Fruit fly (Drosophila melanogaster) whole organism, embryonic: ENCODE data around the gene CG16854.
A peak's percentile ranks its signal among the peaks of the same experiment; 100 is the strongest.

Experiments used
- BEAF-32 ChIP-seq: fragments of 200-800 bp; sonication (Bioruptor generic); optimal IDR thresholded peaks from 3 replicates; lab custom pipeline; 2017; ENCODE audit warnings: missing biosample characterization, missing genetic modification characterization, mild to moderate bottlenecking, moderate library complexity, missing genetic modification reagents
- CG10267 ChIP-seq: fragments of 200-800 bp; sonication (Bioruptor generic); optimal IDR thresholded peaks from 2 replicates; lab custom pipeline; 2018; ENCODE audit warnings: missing biosample characterization, mild to moderate bottlenecking, missing genetic modification characterization, moderate library complexity
- CG10366 ChIP-seq: fragments of 200-800 bp; sonication (Bioruptor generic); IDR thresholded peaks from 2 replicates; pipeline ENCODE4 v1.3.6; 2022; ENCODE audit warnings: missing biosample characterization, missing genetic modification characterization
- CG10543 ChIP-seq: fragments of 200-800 bp; sonication (Bioruptor generic); optimal IDR thresholded peaks from 3 replicates; lab custom pipeline; 2017; ENCODE audit warnings: missing biosample characterization, mild to moderate bottlenecking, missing genetic modification characterization, moderate library complexity
- CG10959 ChIP-seq: fragments of 200-800 bp; sonication (Bioruptor generic); IDR thresholded peaks from 2 replicates; pipeline ENCODE4 v1.3.6; 2022; ENCODE audit warnings: missing biosample characterization, missing genetic modification characterization
- CG11085 ChIP-seq: fragments of 200-800 bp; sonication (Bioruptor generic); IDR thresholded peaks from 2 replicates; pipeline ENCODE4 v1.3.6; 2022; ENCODE audit warnings: missing biosample characterization, missing genetic modification characterization
- CG11695 ChIP-seq: fragments of 200-800 bp; sonication (Bioruptor generic); IDR thresholded peaks from 3 replicates; pipeline ENCODE4 v1.3.6; 2022; ENCODE audit warnings: missing biosample characterization, missing genetic modification characterization
- CG12071 ChIP-seq: fragments of 200-800 bp; sonication (Bioruptor generic); optimal IDR thresholded peaks from 3 replicates; lab custom pipeline; 2018; ENCODE audit warnings: missing biosample characterization, mild to moderate bottlenecking, missing genetic modification characterization
- CG13287 ChIP-seq: fragments of 200-800 bp; sonication (Bioruptor generic); IDR thresholded peaks from 2 replicates; pipeline ENCODE4 v1.3.6; 2022; ENCODE audit warnings: missing biosample characterization, missing genetic modification characterization; ENCODE audit not compliant: partially characterized antibody
- CG13424 ChIP-seq: fragments of 200-800 bp; sonication (Bioruptor generic); optimal IDR thresholded peaks from 2 replicates; lab custom pipeline; 2019; ENCODE audit warnings: missing biosample characterization, mild to moderate bottlenecking, missing genetic modification characterization, moderate library complexity
- CG13775 ChIP-seq: fragments of 200-800 bp; sonication (Bioruptor generic); optimal IDR thresholded peaks from 3 replicates; lab custom pipeline; 2017; ENCODE audit warnings: missing biosample characterization, mild to moderate bottlenecking, missing genetic modification characterization
- CG14710 ChIP-seq: fragments of 200-800 bp; sonication (Bioruptor generic); optimal IDR thresholded peaks from 3 replicates; lab custom pipeline; 2019; ENCODE audit warnings: missing biosample characterization, mild to moderate bottlenecking, missing genetic modification characterization, moderate library complexity
- CG1647 ChIP-seq: fragments of 200-800 bp; sonication (Bioruptor generic); optimal IDR thresholded peaks from 3 replicates; lab custom pipeline; 2016; ENCODE audit warnings: missing biosample characterization, missing genetic modification characterization
- CG16863 ChIP-seq: fragments of 200-800 bp; sonication (Bioruptor generic); optimal IDR thresholded peaks from 3 replicates; lab custom pipeline; 2016; ENCODE audit warnings: missing biosample characterization, missing genetic modification characterization
- CG17802 ChIP-seq: fragments of 200-800 bp; sonication (Bioruptor generic); optimal IDR thresholded peaks from 2 replicates; lab custom pipeline; 2018; ENCODE audit warnings: missing biosample characterization, mild to moderate bottlenecking, missing genetic modification characterization, moderate library complexity
- CG18262 ChIP-seq: fragments of 200-800 bp; optimal IDR thresholded peaks from 3 replicates; lab custom pipeline; 2019; ENCODE audit warnings: missing biosample characterization, mild to moderate bottlenecking, missing genetic modification characterization, moderate library complexity
- CG2129 ChIP-seq: fragments of 200-800 bp; sonication (Bioruptor generic); IDR thresholded peaks from 2 replicates; pipeline ENCODE4 v1.3.6; 2022; ENCODE audit warnings: missing biosample characterization, missing genetic modification characterization; ENCODE audit not compliant: partially characterized antibody
- CG3838 ChIP-seq: fragments of 200-800 bp; sonication (Bioruptor generic); optimal IDR thresholded peaks from 3 replicates; lab custom pipeline; 2016; ENCODE audit warnings: missing biosample characterization, missing genetic modification characterization
- CG5180 ChIP-seq: fragments of 200-800 bp; sonication (Bioruptor generic); optimal IDR thresholded peaks from 3 replicates; lab custom pipeline; 2017; ENCODE audit warnings: missing biosample characterization, missing genetic modification characterization, mild to moderate bottlenecking, moderate library complexity, missing genetic modification reagents
- CG6813 ChIP-seq: fragments of 200-800 bp; sonication (Bioruptor generic); optimal IDR thresholded peaks from 2 replicates; lab custom pipeline; 2017; ENCODE audit warnings: missing biosample characterization, missing genetic modification characterization, mild to moderate bottlenecking, moderate library complexity, missing genetic modification reagents
- CG7271 ChIP-seq: fragments of 200-800 bp; sonication (Bioruptor generic); optimal IDR thresholded peaks from 2 replicates; lab custom pipeline; 2018; ENCODE audit warnings: missing biosample characterization, mild to moderate bottlenecking, missing genetic modification characterization, moderate library complexity
- CG8281 ChIP-seq: fragments of 200-800 bp; sonication (Bioruptor generic); optimal IDR thresholded peaks from 2 replicates; lab custom pipeline; 2018; ENCODE audit warnings: missing biosample characterization, mild to moderate bottlenecking, missing genetic modification characterization, moderate library complexity
- CG8359 ChIP-seq: fragments of 200-800 bp; sonication (Bioruptor generic); optimal IDR thresholded peaks from 2 replicates; lab custom pipeline; 2017; ENCODE audit warnings: missing biosample characterization, mild to moderate bottlenecking, missing genetic modification characterization, borderline replicate concordance
- CG8478 ChIP-seq: fragments of >200 bp; optimal IDR thresholded peaks from 2 replicates; lab custom pipeline; 2018
- HLH54F ChIP-seq: fragments of 200-800 bp; sonication (Bioruptor generic); optimal IDR thresholded peaks from 3 replicates; lab custom pipeline; 2016; ENCODE audit warnings: missing biosample characterization, missing genetic modification characterization
- Hmr ChIP-seq: fragments of 200-800 bp; sonication (Bioruptor generic); optimal IDR thresholded peaks from 3 replicates; lab custom pipeline; 2017; ENCODE audit warnings: mild to moderate bottlenecking, missing biosample characterization, missing genetic modification reagents, missing genetic modification characterization
- Mrtf ChIP-seq: fragments of 200-800 bp; sonication (Bioruptor generic); IDR thresholded peaks from 3 replicates; pipeline ENCODE4 v1.3.6; 2022; ENCODE audit warnings: missing biosample characterization, missing genetic modification characterization
- Myb ChIP-seq: fragments of 200-800 bp; sonication (Bioruptor generic); optimal IDR thresholded peaks from 2 replicates; lab custom pipeline; 2016; ENCODE audit warnings: missing biosample characterization, missing genetic modification characterization
- Scr ChIP-seq: fragments of 200-800 bp; sonication (Bioruptor generic); IDR thresholded peaks from 2 replicates; pipeline ENCODE4 v1.3.6; 2022; ENCODE audit warnings: missing biosample characterization, missing genetic modification characterization; ENCODE audit not compliant: partially characterized antibody
- Sox100B ChIP-seq: fragments of 200-800 bp; sonication (Bioruptor generic); optimal IDR thresholded peaks from 3 replicates; lab custom pipeline; 2018; ENCODE audit warnings: missing biosample characterization, mild to moderate bottlenecking, missing genetic modification characterization
- ase ChIP-seq: fragments of 200-800 bp; sonication (Bioruptor generic); IDR thresholded peaks from 3 replicates; pipeline ENCODE4 v1.3.6; 2022; ENCODE audit warnings: missing biosample characterization, missing genetic modification characterization
- corto ChIP-seq: fragments of 200-800 bp; sonication (Bioruptor generic); optimal IDR thresholded peaks from 2 replicates; lab custom pipeline; 2016; ENCODE audit warnings: missing biosample characterization, mild to moderate bottlenecking, missing genetic modification characterization, moderate library complexity
- crp ChIP-seq, 2 experiments: fragments of 200-800 bp; sonication (Bioruptor generic); optimal IDR thresholded peaks; 2 replicates in 1 of 2; 3 replicates in 1 of 2; lab custom pipeline; 2017; ENCODE audit warnings: missing biosample characterization in 2 of 2, missing genetic modification characterization in 2 of 2, mild to moderate bottlenecking in 1 of 2, moderate library complexity in 1 of 2
- gcm2 ChIP-seq: fragments of 200-800 bp; sonication (Bioruptor generic); optimal IDR thresholded peaks from 2 replicates; lab custom pipeline; 2016; ENCODE audit warnings: missing biosample characterization, missing genetic modification characterization
- kah ChIP-seq: fragments of 200-800 bp; sonication (Bioruptor generic); optimal IDR thresholded peaks from 2 replicates; lab custom pipeline; 2018; ENCODE audit warnings: missing biosample characterization, mild to moderate bottlenecking, missing genetic modification characterization
- kay ChIP-seq: fragments of 200-800 bp; sonication (Bioruptor generic); optimal IDR thresholded peaks from 2 replicates; lab custom pipeline; 2016; ENCODE audit warnings: missing biosample characterization, missing genetic modification characterization
- kni ChIP-seq: fragments of 200-800 bp; sonication (Bioruptor generic); optimal IDR thresholded peaks from 3 replicates; lab custom pipeline; 2017; ENCODE audit warnings: mild to moderate bottlenecking, missing biosample characterization, missing genetic modification reagents, missing genetic modification characterization
- lov ChIP-seq, 2 experiments: fragments of 200-800 bp in 1 of 2; fragments of >200 bp in 1 of 2; sonication (Bioruptor generic) in 1 of 2; IDR thresholded peaks in 1 of 2; optimal IDR thresholded peaks in 1 of 2; 2 replicates in 1 of 2; 3 replicates in 1 of 2; pipeline versions ENCODE4 v1.3.6 to Lab custom; 2017 to 2022; ENCODE audit warnings: missing biosample characterization in 1 of 2, missing genetic modification characterization in 1 of 2
- nerfin-2 ChIP-seq: fragments of 200-800 bp; sonication (Bioruptor generic); IDR thresholded peaks from 2 replicates; pipeline ENCODE4 v1.3.6; 2022; ENCODE audit warnings: missing biosample characterization, missing genetic modification characterization; ENCODE audit not compliant: partially characterized antibody
- odd ChIP-seq: fragments of 200-800 bp; sonication (Bioruptor generic); optimal IDR thresholded peaks from 2 replicates; lab custom pipeline; 2017; ENCODE audit warnings: missing biosample characterization, mild to moderate bottlenecking, missing genetic modification characterization
- peb ChIP-seq: fragments of 200-800 bp; sonication (Bioruptor generic); IDR thresholded peaks from 2 replicates; pipeline ENCODE4 v1.3.6; 2022; ENCODE audit warnings: missing biosample characterization, missing genetic modification characterization
- pnt ChIP-seq: fragments of 200-800 bp; sonication (Bioruptor generic); optimal IDR thresholded peaks from 3 replicates; lab custom pipeline; 2016; ENCODE audit warnings: missing biosample characterization, missing genetic modification characterization
- pros ChIP-seq: fragments of 200-800 bp; sonication (Bioruptor generic); optimal IDR thresholded peaks from 3 replicates; lab custom pipeline; 2019; ENCODE audit warnings: missing biosample characterization, mild to moderate bottlenecking, missing genetic modification characterization, moderate library complexity
- sens ChIP-seq: fragments of 200-800 bp; sonication (Bioruptor generic); peaks from one replicate; lab custom pipeline; 2016; ENCODE audit warnings: missing biosample characterization, missing genetic modification characterization
- sisA ChIP-seq: fragments of 200-800 bp; sonication (Bioruptor generic); IDR thresholded peaks from 2 replicates; pipeline ENCODE4 v1.3.6; 2022; ENCODE audit warnings: missing biosample characterization, missing genetic modification characterization
- slbo ChIP-seq: fragments of 200-800 bp; sonication (Bioruptor generic); IDR thresholded peaks from 2 replicates; pipeline ENCODE4 v1.3.6; 2022; ENCODE audit warnings: missing biosample characterization, missing genetic modification characterization
- unpg ChIP-seq: fragments of 200-800 bp; sonication (Bioruptor generic); optimal IDR thresholded peaks from 3 replicates; lab custom pipeline; 2018; ENCODE audit warnings: missing biosample characterization, mild to moderate bottlenecking, missing genetic modification characterization, moderate library complexity
- zfh1 ChIP-seq: fragments of 200-800 bp; sonication (Bioruptor generic); IDR thresholded peaks from 3 replicates; pipeline ENCODE4 v1.3.6; 2022; ENCODE audit warnings: missing biosample characterization, missing genetic modification characterization

Gene CG16854

DNA sequence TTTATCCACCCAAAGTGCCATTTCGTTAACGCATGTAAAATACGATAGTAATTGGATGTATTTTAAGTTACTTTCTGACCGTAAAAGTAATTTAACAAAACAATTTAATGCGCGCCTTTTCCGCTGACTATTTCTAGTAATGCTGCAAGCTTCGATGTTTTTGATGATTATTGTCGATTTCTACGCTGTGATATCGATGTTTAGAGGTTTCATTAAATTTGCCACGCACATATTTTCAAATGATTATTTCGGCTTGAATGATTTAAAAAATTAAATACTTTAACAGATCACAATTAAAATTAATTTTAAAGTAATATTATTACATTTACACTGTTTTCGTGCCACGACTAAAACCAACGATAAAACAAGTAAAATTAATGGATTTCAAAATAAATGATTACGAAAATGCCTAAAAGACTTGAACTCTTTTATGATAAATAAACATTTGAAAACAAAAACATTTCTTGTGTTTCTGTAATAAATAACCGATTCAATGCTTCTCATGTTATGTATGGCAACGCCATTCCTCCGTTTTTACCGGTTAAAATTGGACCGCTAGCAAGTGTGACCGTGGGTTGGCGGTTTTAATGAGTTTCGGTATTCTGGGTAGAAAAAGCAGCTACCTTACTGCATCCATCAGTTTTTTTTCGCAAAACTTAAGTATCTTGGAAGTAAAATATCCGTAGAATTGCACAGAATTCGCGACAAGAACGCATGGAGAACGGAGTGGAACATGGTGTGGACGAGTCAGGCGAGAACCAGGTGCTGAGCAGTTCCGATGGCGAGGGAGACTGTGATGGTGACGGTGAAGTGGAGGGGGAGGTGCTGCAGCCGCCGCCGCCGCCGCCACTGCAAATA, 43.9 kb downstream of the CG16854 start, which contains the start of the genes RfC38 and CG4751 (continued):
- TF ChIP-seq CG16863 (GFP tag; lab: Kevin White, UChicago) (no peak), sisA (GFP tag; lab: Robert Waterston, UW) (no peak), CG13775 (GFP tag; lab: Kevin White, UChicago) (peak; percentile 31), Scr (peak; percentile 72), corto (GFP tag; lab: Kevin White, UChicago) (no peak), CG10267 (tag; lab: Kevin White, UChicago) (peak; percentile 56), CG12071 (GFP tag; lab: Kevin White, UChicago) (no peak), Myb (GFP tag; lab: Kevin White, UChicago) (peak; percentile 50), kah (GFP tag; lab: Kevin White, UChicago) (no peak), CG17802 (no peak), CG6813 (GFP tag; lab: Kevin White, UChicago) (no peak), CG3838 (no peak), Sox100B (no peak), lov (optimal IDR thresholded peaks at IDR 0.05; lab: Kevin White, UChicago) (no peak), lov (GFP tag; IDR thresholded peaks at IDR 0.05; lab: Robert Waterston, UW) (no peak), CG13287 (GFP tag; lab: Robert Waterston, UW) (peak; percentile 76), CG8359 (GFP tag; lab: Kevin White, UChicago) (no peak), CG18262 (tag; lab: Kevin White, UChicago) (no peak), gcm2 (GFP tag; lab: Kevin White, UChicago) (no peak), CG7271 (no peak), ase (GFP tag; lab: Robert Waterston, UW) (no peak), CG10366 (GFP tag; lab: Robert Waterston, UW) (no peak), unpg (GFP tag; lab: Kevin White, UChicago) (no peak), Hmr (GFP tag; lab: Kevin White, UChicago) (no peak), pnt (GFP tag; lab: Kevin White, UChicago) (no peak), CG1647 (GFP tag; lab: Kevin White, UChicago) (no peak), CG8478 (lab: Kevin White, UChicago) (no peak), nerfin-2 (GFP tag; lab: Robert Waterston, UW) (peak; percentile 44; the same call in 1 of the 2 replicates), CG8281 (tag; lab: Kevin White, UChicago) (no peak), slbo (0 out of 2 replicates have a peak, but pooled peaks have one; percentile 6), BEAF-32 (GFP tag; lab: Kevin White, UChicago) (peak; percentile 73), kni (GFP tag; lab: Kevin White, UChicago) (no peak), CG10543 (GFP tag; lab: Kevin White, UChicago) (no peak), CG11695 (GFP tag; lab: Robert Waterston, UW) (no peak), zfh1 (GFP tag; lab: Robert Waterston, UW) (no peak), pros (no peak), HLH54F (GFP tag; lab: Kevin White, UChicago) (no peak), kay (no peak), odd (GFP tag; lab: Kevin White, UChicago) (no peak), CG14710 (tag; lab: Kevin White, UChicago) (peak; percentile 65), CG13424 (no peak), sens (GFP tag; lab: Kevin White, UChicago) (peak; percentile 60), CG11085 (GFP tag; lab: Robert Waterston, UW) (no peak), CG10959 (no peak), CG2129 (peak; percentile 39; the same call in 1 of the 2 replicates), peb (GFP tag; lab: Robert Waterston, UW) (no peak), crp (GFP tag; optimal IDR thresholded peaks at IDR 0.05; lab: Kevin White, UChicago) (no peak), CG5180 (no peak), Mrtf (GFP tag; lab: Robert Waterston, UW) (no peak)
